Fruit fly (Drosophila melanogaster) whole organism, wandering third instar larva: ENCODE results near the gene CG13252.
A peak's percentile ranks its signal among the peaks of the same experiment; 100 is the strongest.

Experiments used
- Abd-B ChIP-seq: fragments of >200 bp; optimal IDR thresholded peaks from 2 replicates; lab custom pipeline; 2017; ENCODE audit warnings: missing biosample characterization, missing genetic modification characterization
- CG32264 ChIP-seq: fragments of 200-800 bp; sonication (Bioruptor generic); optimal IDR thresholded peaks from 2 replicates; lab custom pipeline; 2016; ENCODE audit warnings: missing biosample characterization, missing genetic modification characterization
- CG9705 ChIP-seq: fragments of 200-800 bp; sonication (Bioruptor generic); optimal IDR thresholded peaks from 2 replicates; lab custom pipeline; 2018; ENCODE audit warnings: missing biosample characterization, mild to moderate bottlenecking, missing genetic modification characterization
- CrebA ChIP-seq: fragments of 200-800 bp; sonication (Bioruptor generic); optimal IDR thresholded peaks from 2 replicates; lab custom pipeline; 2016; ENCODE audit warnings: missing biosample characterization, mild to moderate bottlenecking, missing genetic modification characterization, borderline replicate concordance
- Dfd ChIP-seq: fragments of >200 bp; optimal IDR thresholded peaks from 2 replicates; lab custom pipeline; 2017; ENCODE audit warnings: missing biosample characterization, missing genetic modification characterization
- Dif ChIP-seq: fragments of 200-275, 200-300 bp; sonication (Bioruptor generic); optimal IDR thresholded peaks from 2 replicates; lab custom pipeline; 2018; ENCODE audit warnings: missing biosample characterization, missing genetic modification characterization; ENCODE audit not compliant: partially characterized antibody
- HLH106 ChIP-seq: fragments of 200-800 bp; optimal IDR thresholded peaks from 3 replicates; lab custom pipeline; 2019; ENCODE audit warnings: missing biosample characterization, mild to moderate bottlenecking, missing genetic modification characterization, moderate library complexity
- Hnf4 ChIP-seq: fragments of 200-800 bp; sonication (Bioruptor generic); optimal IDR thresholded peaks from 2 replicates; lab custom pipeline; 2016; ENCODE audit warnings: missing biosample characterization, mild to moderate bottlenecking, missing genetic modification characterization
- Hr83 ChIP-seq: fragments of 200-300 bp; sonication (Bioruptor generic); optimal IDR thresholded peaks from 2 replicates; lab custom pipeline; 2016; ENCODE audit warnings: missing biosample characterization, mild to moderate bottlenecking, missing genetic modification characterization, moderate library complexity; ENCODE audit not compliant: poor library complexity, severe bottlenecking
- Jra ChIP-seq: sonication (Bioruptor generic); optimal IDR thresholded peaks from 2 replicates; lab custom pipeline; 2016; ENCODE audit warnings: missing biosample characterization, missing genetic modification characterization
- Mio ChIP-seq: sonication (Bioruptor generic); optimal IDR thresholded peaks from 2 replicates; lab custom pipeline; 2016; ENCODE audit warnings: missing biosample characterization, missing genetic modification characterization
- Myc ChIP-seq: fragments of >200 bp; optimal IDR thresholded peaks from 2 replicates; lab custom pipeline; 2017
- N ChIP-seq: fragments of >200 bp; optimal IDR thresholded peaks from 2 replicates; lab custom pipeline; 2018; ENCODE audit warnings: missing biosample characterization, missing external identifiers, missing genetic modification characterization
- OdsH ChIP-seq: fragments of 200-800 bp; sonication (Bioruptor generic); optimal IDR thresholded peaks from 2 replicates; lab custom pipeline; 2016; ENCODE audit warnings: missing biosample characterization, mild to moderate bottlenecking, missing genetic modification characterization
- Rel ChIP-seq, 2 experiments: fragments of 200-800 bp; sonication (Bioruptor generic) in 1 of 2; optimal IDR thresholded peaks; 2 replicates in 1 of 2; 3 replicates in 1 of 2; lab custom pipeline; 2016 to 2019; ENCODE audit warnings: mild to moderate bottlenecking in 2 of 2, missing biosample characterization in 2 of 2, missing genetic modification characterization in 2 of 2, moderate library complexity in 1 of 2
- Sp1 ChIP-seq: fragments of 200-800 bp; sonication (Bioruptor generic); optimal IDR thresholded peaks from 3 replicates; lab custom pipeline; 2019; ENCODE audit warnings: missing biosample characterization, mild to moderate bottlenecking, missing genetic modification characterization, moderate library complexity
- Vsx2 ChIP-seq: fragments of 200-300, 225-300 bp; sonication (Bioruptor generic); optimal IDR thresholded peaks from 2 replicates; lab custom pipeline; 2018; ENCODE audit warnings: missing biosample characterization, missing genetic modification characterization; ENCODE audit not compliant: partially characterized antibody
- br ChIP-seq: fragments of 200-800 bp; sonication (Bioruptor generic); optimal IDR thresholded peaks from 2 replicates; lab custom pipeline; 2016; ENCODE audit warnings: missing biosample characterization, missing genetic modification characterization
- brk ChIP-seq: fragments of 200-800 bp; sonication (Bioruptor generic); optimal IDR thresholded peaks from 2 replicates; lab custom pipeline; 2016; ENCODE audit warnings: missing biosample characterization, mild to moderate bottlenecking, missing genetic modification characterization
- dl ChIP-seq, 2 experiments: fragments of 175-275, 200-275 bp in 1 of 2; fragments of 200-275 bp in 1 of 2; sonication (Bioruptor generic); optimal IDR thresholded peaks; lab custom pipeline; 2018; ENCODE audit warnings: mild to moderate bottlenecking in 2 of 2, missing biosample characterization in 2 of 2, missing genetic modification characterization in 2 of 2, moderate library complexity in 2 of 2; ENCODE audit not compliant: partially characterized antibody in 2 of 2, insufficient read depth in 1 of 2
- dmrt93B ChIP-seq: fragments of 200-800 bp; sonication (Bioruptor generic); optimal IDR thresholded peaks from 2 replicates; lab custom pipeline; 2018; ENCODE audit warnings: missing biosample characterization, mild to moderate bottlenecking, missing genetic modification characterization
- dsf ChIP-seq: sonication (Bioruptor generic); optimal IDR thresholded peaks from 2 replicates; lab custom pipeline; 2016; ENCODE audit warnings: missing biosample characterization, missing genetic modification characterization, borderline replicate concordance
- ey ChIP-seq: fragments of 200-800 bp; sonication (Bioruptor generic); optimal IDR thresholded peaks from 2 replicates; lab custom pipeline; 2016; ENCODE audit warnings: missing biosample characterization, missing genetic modification characterization
- foxo ChIP-seq, 2 experiments: fragments of 200-800 bp; sonication (Bioruptor generic); optimal IDR thresholded peaks; 2 replicates in 1 of 2; 3 replicates in 1 of 2; lab custom pipeline; 2016 to 2017; ENCODE audit warnings: missing biosample characterization in 2 of 2, missing genetic modification characterization in 2 of 2
- fru ChIP-seq: fragments of 200-800 bp; sonication (Bioruptor generic); optimal IDR thresholded peaks from 3 replicates; lab custom pipeline; 2016; ENCODE audit warnings: missing biosample characterization, mild to moderate bottlenecking, missing genetic modification characterization
- h ChIP-seq: fragments of 200-800 bp; sonication (Bioruptor generic); optimal IDR thresholded peaks from 3 replicates; lab custom pipeline; 2016; ENCODE audit warnings: missing biosample characterization, mild to moderate bottlenecking, missing genetic modification characterization
- jim ChIP-seq: fragments of 175-275, 200-325 bp; sonication (Bioruptor generic); optimal IDR thresholded peaks from 2 replicates; lab custom pipeline; 2016; ENCODE audit warnings: missing biosample characterization, mild to moderate bottlenecking, missing genetic modification characterization
- lola ChIP-seq: fragments of >200 bp; optimal IDR thresholded peaks from 2 replicates; lab custom pipeline; 2017; ENCODE audit warnings: missing biosample characterization, missing genetic modification characterization
- pan ChIP-seq: fragments of >200 bp; optimal IDR thresholded peaks from 2 replicates; lab custom pipeline; 2017
- rgr ChIP-seq: fragments of 200-800 bp; sonication (Bioruptor generic); optimal IDR thresholded peaks from 3 replicates; lab custom pipeline; 2016; ENCODE audit warnings: missing biosample characterization, mild to moderate bottlenecking, missing genetic modification characterization
- sage ChIP-seq: fragments of 200-800 bp; sonication (Bioruptor generic); optimal IDR thresholded peaks from 2 replicates; lab custom pipeline; 2016; ENCODE audit warnings: missing biosample characterization, mild to moderate bottlenecking, missing genetic modification characterization
- sv ChIP-seq: fragments of 200-800 bp; sonication (Bioruptor generic); optimal IDR thresholded peaks from 3 replicates; lab custom pipeline; 2016; ENCODE audit warnings: missing biosample characterization, missing genetic modification characterization
- tai ChIP-seq: sonication (Bioruptor generic); optimal IDR thresholded peaks from 2 replicates; lab custom pipeline; 2016; ENCODE audit warnings: missing biosample characterization, missing genetic modification characterization
- usp ChIP-seq: fragments of >200 bp; optimal IDR thresholded peaks from 2 replicates; lab custom pipeline; 2017; ENCODE audit warnings: missing biosample characterization, missing genetic modification characterization
- woc ChIP-seq: sonication (Bioruptor generic); optimal IDR thresholded peaks from 2 replicates; lab custom pipeline; 2016; ENCODE audit warnings: missing biosample characterization, mild to moderate bottlenecking, missing genetic modification characterization

CG13252 gene

DNA sequence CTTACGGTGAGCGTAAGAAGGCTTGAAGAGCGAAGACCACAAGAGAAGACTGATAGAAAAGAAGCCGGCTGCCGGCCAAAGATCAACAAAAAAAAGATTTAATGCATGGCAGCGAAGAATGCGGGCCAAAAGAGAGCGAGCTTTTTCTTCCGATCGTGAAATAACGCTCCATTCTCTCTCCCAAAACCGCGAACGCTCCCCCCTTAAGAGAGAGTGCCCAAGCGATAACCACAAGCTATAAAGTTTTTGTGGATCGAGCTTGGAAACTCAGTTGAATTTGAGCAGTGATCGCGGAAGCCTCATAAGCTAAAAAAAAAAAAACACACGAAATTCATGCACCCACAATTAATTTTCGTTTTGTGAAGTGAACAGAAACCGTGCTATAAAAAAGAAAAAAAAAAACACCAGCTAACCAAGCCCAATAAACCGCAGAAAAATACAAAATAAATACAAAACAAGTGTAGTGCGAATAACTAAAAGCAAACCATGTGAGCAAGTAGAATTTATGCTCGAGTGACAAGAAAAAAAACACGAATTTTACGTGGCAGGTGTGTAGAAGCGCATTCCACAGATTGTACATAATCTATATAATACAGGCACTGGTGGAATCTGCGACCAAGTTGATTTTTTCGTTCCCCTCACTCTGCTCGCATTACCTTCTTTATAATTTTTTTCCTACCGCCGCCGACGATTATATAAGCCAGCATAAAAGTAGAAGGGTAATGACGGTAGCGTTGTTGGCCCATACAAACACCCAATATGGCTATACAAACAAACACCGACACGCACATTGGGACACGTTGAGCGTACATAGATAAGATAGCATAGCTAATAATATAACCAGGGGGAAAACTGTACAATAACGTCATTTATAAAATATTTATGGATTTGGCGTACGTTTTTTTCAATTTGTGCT, at the start of gene CG13252:
TSS of gene CG13252 (plus strand) at position 269 of the 916 bp plus-strand sequence.
- no peak for TF ChIP-seq jim (GFP tag; lab: Kevin White, UChicago)
- peak; percentile 64 for TF ChIP-seq Dif (GFP tag; lab: Kevin White, UChicago)
- TF ChIP-seq fru (GFP tag; lab: Kevin White, UChicago), result peak; percentile 23
- TF ChIP-seq CrebA (GFP tag; lab: Kevin White, UChicago), result peak; percentile 71
- no peak for TF ChIP-seq Jra (GFP tag; lab: Kevin White, UChicago)
- no peak for TF ChIP-seq Abd-B (GFP tag; lab: Kevin White, UChicago)
- TF ChIP-seq Hr83, result peak; percentile 49
- peak; percentile 69 for TF ChIP-seq brk (GFP tag; lab: Kevin White, UChicago)
- TF ChIP-seq Hnf4, result no peak
- TF ChIP-seq OdsH (GFP tag; lab: Kevin White, UChicago), result no peak
- peak; percentile 24 for TF ChIP-seq woc (GFP tag; lab: Kevin White, UChicago)
- peak in 1 of 2 experiments; percentile 1 for TF ChIP-seq foxo (GFP tag; optimal IDR thresholded peaks at IDR 0.05; lab: Kevin White, UChicago)
- peak; percentile 9 to 61 for TF ChIP-seq dl (GFP tag; optimal IDR thresholded peaks at IDR 0.05; lab: Kevin White, UChicago; ENCODE audit: insufficient read depth in 1 of 2, partially characterized antibody in 2 of 2)
- peak; percentile 71 for TF ChIP-seq sage (GFP tag; lab: Kevin White, UChicago)
- peak; percentile 8 for TF ChIP-seq Sp1 (GFP tag; lab: Kevin White, UChicago)
- TF ChIP-seq CG32264 (GFP tag; lab: Kevin White, UChicago), result no peak
- peak; percentile 16 for TF ChIP-seq Vsx2
- TF ChIP-seq Rel (GFP tag; optimal IDR thresholded peaks at IDR 0.05; lab: Kevin White, UChicago), result peak; percentile 40
- TF ChIP-seq Rel (tag; optimal IDR thresholded peaks at IDR 0.05; lab: Kevin White, UChicago), result no peak
- TF ChIP-seq tai (GFP tag; lab: Kevin White, UChicago), result peak; percentile 3

DNA sequence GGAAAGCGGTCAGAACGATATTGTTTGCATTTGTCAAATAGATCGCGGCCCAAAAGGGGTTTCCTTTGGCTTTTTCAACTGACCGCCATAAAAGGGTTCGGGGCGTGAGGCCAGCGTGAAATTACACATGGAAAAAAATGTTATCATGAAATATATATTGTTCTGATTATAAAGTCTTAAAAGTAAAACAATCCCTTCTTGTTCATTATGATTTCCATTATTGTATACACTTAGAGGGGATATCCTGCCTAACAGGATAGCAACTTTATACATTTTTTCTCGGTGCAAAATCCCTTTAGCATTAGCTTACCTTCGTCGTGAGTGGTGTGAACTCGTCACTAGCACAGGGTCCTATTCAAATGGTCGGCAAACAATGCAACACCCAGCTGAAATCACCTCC, 45.3 kb upstream of the CG13252 start:
- TF ChIP-seq lola (no peak), Sp1 (GFP tag; lab: Kevin White, UChicago) (no peak), woc (GFP tag; lab: Kevin White, UChicago) (no peak), Hr83 (no peak), sage (GFP tag; lab: Kevin White, UChicago) (no peak), fru (GFP tag; lab: Kevin White, UChicago) (no peak), dl (GFP tag; optimal IDR thresholded peaks at IDR 0.05; lab: Kevin White, UChicago; ENCODE audit: insufficient read depth in 1 of 2, partially characterized antibody in 2 of 2) (no peak), Dif (GFP tag; lab: Kevin White, UChicago) (no peak), Vsx2 (no peak), pan (no peak)

DNA sequence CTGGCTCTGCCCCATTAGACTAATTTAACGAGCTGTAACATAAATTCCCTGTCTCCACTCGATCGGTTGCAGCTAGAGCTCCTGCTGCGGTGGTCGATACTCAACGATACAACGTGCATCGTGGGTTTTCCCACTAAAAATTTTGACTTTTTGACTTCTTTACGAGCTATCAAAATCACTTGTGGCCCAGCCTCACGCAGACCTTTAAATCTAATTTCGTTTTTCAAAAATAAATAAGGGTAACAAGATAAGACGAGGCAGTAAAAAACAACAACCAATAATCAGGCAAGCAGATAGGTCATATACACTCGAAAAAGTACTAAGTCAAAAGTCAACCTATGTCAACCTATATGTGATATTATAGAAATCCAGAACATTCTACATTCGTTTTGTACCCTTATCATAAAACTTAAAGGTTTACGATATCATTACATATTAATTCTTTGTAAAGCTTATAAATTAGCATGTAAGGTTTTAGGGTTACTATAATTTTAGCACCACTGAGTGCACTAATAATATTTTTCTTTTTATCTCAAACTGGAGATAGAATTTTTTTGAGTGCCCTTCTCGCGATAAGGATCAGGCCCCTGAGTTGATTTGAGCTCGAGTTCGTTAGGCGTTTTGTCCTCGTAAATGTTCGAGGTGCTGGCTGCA, 43.1 kb upstream of the CG13252 start:
- no peak for TF ChIP-seq Mio (GFP tag; lab: Kevin White, UChicago)
- TF ChIP-seq rgr (GFP tag; lab: Kevin White, UChicago), result peak; percentile 6
- TF ChIP-seq foxo (GFP tag; optimal IDR thresholded peaks at IDR 0.05; lab: Kevin White, UChicago), result peak in 1 of 2 experiments; percentile 7
- peak; percentile 33 for TF ChIP-seq fru (GFP tag; lab: Kevin White, UChicago)
- TF ChIP-seq Myc, result no peak
- no peak for TF ChIP-seq CG9705 (GFP tag; lab: Kevin White, UChicago)
- peak; percentile 43 for TF ChIP-seq ey
- TF ChIP-seq h, result peak; percentile 26
- TF ChIP-seq OdsH (GFP tag; lab: Kevin White, UChicago), result peak; percentile 28
- TF ChIP-seq Hnf4, result peak; percentile 4
- peak; percentile 37 for TF ChIP-seq woc (GFP tag; lab: Kevin White, UChicago)
- TF ChIP-seq, all 38 proteins: peak for 8

DNA sequence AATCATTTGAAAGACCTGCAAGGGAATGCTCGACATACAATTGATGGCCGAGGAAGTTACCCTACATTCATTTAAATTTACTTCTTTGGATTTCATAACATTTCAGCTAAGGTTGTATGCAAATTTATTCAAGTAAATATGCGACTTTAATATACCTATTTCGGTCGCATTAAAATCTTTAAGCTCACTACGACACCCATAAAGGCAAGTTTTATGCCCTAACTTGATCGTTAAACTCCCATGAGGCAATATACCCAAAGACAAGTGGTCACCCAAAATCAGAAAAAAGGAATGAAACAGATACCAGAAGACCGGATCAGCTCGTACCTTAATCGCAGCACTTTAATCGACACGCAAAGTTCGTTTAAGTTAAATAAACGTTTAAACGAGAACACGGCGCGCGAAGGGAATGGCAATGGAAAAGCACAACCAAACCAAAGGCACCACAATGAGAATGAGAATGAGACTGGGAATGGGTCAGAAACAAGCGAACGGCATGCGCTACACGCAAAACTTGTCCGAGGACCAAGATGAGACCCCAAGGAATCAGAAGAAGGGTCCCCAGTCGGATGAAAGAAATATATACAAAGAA, 42.1 kb upstream of the CG13252 start:
- no peak for TF ChIP-seq usp (GFP tag; lab: Kevin White, UChicago)
- TF ChIP-seq woc (GFP tag; lab: Kevin White, UChicago), result peak; percentile 75
- no peak for TF ChIP-seq sv (GFP tag; lab: Kevin White, UChicago)
- TF ChIP-seq brk (GFP tag; lab: Kevin White, UChicago), result no peak
- no peak for TF ChIP-seq Hr83
- TF ChIP-seq pan, result no peak
- TF ChIP-seq fru (GFP tag; lab: Kevin White, UChicago), result peak; percentile 55
- TF ChIP-seq tai (GFP tag; lab: Kevin White, UChicago), result no peak
- no peak for TF ChIP-seq Myc
- no peak for TF ChIP-seq Dfd
- peak; percentile 20 for TF ChIP-seq h
- no peak for TF ChIP-seq dmrt93B (GFP tag; lab: Kevin White, UChicago)
- TF ChIP-seq Vsx2, result no peak
- no peak for TF ChIP-seq dsf
- no peak for TF ChIP-seq br (GFP tag; lab: Kevin White, UChicago)
- TF ChIP-seq Jra (GFP tag; lab: Kevin White, UChicago), result no peak
- no peak for TF ChIP-seq CG32264 (GFP tag; lab: Kevin White, UChicago)
- TF ChIP-seq Dif (GFP tag; lab: Kevin White, UChicago), result no peak
- no peak for TF ChIP-seq N (GFP tag; lab: Kevin White, UChicago)
- TF ChIP-seq Abd-B (GFP tag; lab: Kevin White, UChicago), result no peak
- peak; percentile 8 for TF ChIP-seq Rel (GFP tag; optimal IDR thresholded peaks at IDR 0.05; lab: Kevin White, UChicago)
- TF ChIP-seq Rel (tag; optimal IDR thresholded peaks at IDR 0.05; lab: Kevin White, UChicago), result no peak
- TF ChIP-seq CG9705 (GFP tag; lab: Kevin White, UChicago), result no peak
- TF ChIP-seq ey, result peak; percentile 41
- peak; percentile 25 for TF ChIP-seq HLH106 (tag; lab: Kevin White, UChicago)
- no peak for TF ChIP-seq OdsH (GFP tag; lab: Kevin White, UChicago)
